Worm (Caenorhabditis elegans) whole organism, L3 larva: Measurements from ENCODE around the gene attf-3.

Experiments used
- ama-1 ChIP-seq: fragments of 150-350 bp; optimal IDR thresholded peaks from 2 replicates; lab custom pipeline; 2018
- elt-3 ChIP-seq, 3 experiments: fragments of 150-350 bp in 1 of 3; sonication (generic microtip) in 2 of 3; optimal IDR thresholded peaks; 2 replicates in 2 of 3; 4 replicates in 1 of 3; lab custom pipeline; 2014 to 2017; ENCODE audit warnings: missing biosample characterization in 3 of 3, missing genetic modification characterization in 3 of 3
- nfya-1 ChIP-seq: sonication (generic microtip); optimal IDR thresholded peaks from 2 replicates; lab custom pipeline; 2017; ENCODE audit warnings: missing genetic modification characterization, mild to moderate bottlenecking, missing compliant biosample characterization, antibody characterized with exemption, moderate library complexity; ENCODE audit not compliant: insufficient read depth
- nhr-11 ChIP-seq: fragments of 150-350 bp; optimal IDR thresholded peaks from 2 replicates; lab custom pipeline; 2014; ENCODE audit warnings: missing biosample characterization, missing genetic modification characterization
- nhr-12 ChIP-seq: fragments of 150-350 bp; optimal IDR thresholded peaks from 2 replicates; lab custom pipeline; 2014; ENCODE audit warnings: missing biosample characterization, missing genetic modification characterization
- skn-1 ChIP-seq: fragments of 150-350 bp; optimal IDR thresholded peaks from 2 replicates; lab custom pipeline; 2014; ENCODE audit warnings: missing biosample characterization, missing genetic modification characterization
- snpc-4 ChIP-seq: fragments of 150-350 bp; optimal IDR thresholded peaks from 2 replicates; lab custom pipeline; 2014; ENCODE audit warnings: missing biosample characterization, missing genetic modification characterization
- tbx-2 ChIP-seq: sonication (generic microtip); optimal IDR thresholded peaks from 2 replicates; lab custom pipeline; 2016; ENCODE audit warnings: mild to moderate bottlenecking, missing genetic modification characterization, missing compliant biosample characterization
- ztf-4 ChIP-seq: fragments of 150-350 bp; optimal IDR thresholded peaks from 2 replicates; lab custom pipeline; 2014; ENCODE audit warnings: missing biosample characterization, missing genetic modification characterization

ce11 chrIII:61045-61444, 25.1 kb downstream of the attf-3 start, which contains the start of gene btb-5:
- TF ChIP-seq ztf-4 (tag; lab: Kevin White, UChicago) (no peak), snpc-4 (no peak), skn-1 (tag; lab: Kevin White, UChicago) (no peak), nfya-1 (tag; lab: Kevin White, UChicago) (no peak), elt-3 (tag; optimal IDR thresholded peaks at IDR 0.05; lab: Kevin White, UChicago) (no peak), nhr-12 (no peak), tbx-2 (tag; lab: Kevin White, UChicago) (no peak), nhr-11 (tag; lab: Kevin White, UChicago) (no peak), ama-1 (no peak)
